Worm (Caenorhabditis elegans) whole organism, L4 larva: ENCODE results near the gene R07E5.6.

Experiments
- ceh-82 ChIP-seq: sonication (generic microtip); optimal IDR thresholded peaks from 2 replicates; lab custom pipeline; 2017; ENCODE audit warnings: missing biosample characterization, missing genetic modification characterization
- dve-1 ChIP-seq: sonication (generic microtip); optimal IDR thresholded peaks from 2 replicates; lab custom pipeline; 2017; ENCODE audit warnings: antibody characterized with exemption, mild to moderate bottlenecking, missing genetic modification characterization, missing compliant biosample characterization; ENCODE audit not compliant: insufficient read depth
- fkh-10 ChIP-seq: fragments of 150-350 bp; optimal IDR thresholded peaks from 2 replicates; lab custom pipeline; 2014; ENCODE audit warnings: missing biosample characterization, missing genetic modification reagents, missing genetic modification characterization
- madf-9 ChIP-seq: fragments of 200-800 bp; sonication (Bioruptor generic); conservative IDR thresholded peaks from 2 replicates; pipeline ENCODE4 v1.3.6; 2022; ENCODE audit warnings: missing genetic modification reagents, missing genetic modification characterization, missing compliant biosample characterization
- mep-1 ChIP-seq: fragments of 150-350 bp; sonication (generic microtip); optimal IDR thresholded peaks from 3 replicates; lab custom pipeline; 2014; ENCODE audit warnings: missing biosample characterization, missing genetic modification characterization
- nhr-102 ChIP-seq: sonication (generic microtip); optimal IDR thresholded peaks from 2 replicates; lab custom pipeline; 2016; ENCODE audit warnings: mild to moderate bottlenecking, missing genetic modification characterization, moderate library complexity, missing compliant biosample characterization
- nhr-25 ChIP-seq: sonication (generic microtip); optimal IDR thresholded peaks from 2 replicates; lab custom pipeline; 2017; ENCODE audit warnings: missing genetic modification characterization, mild to moderate bottlenecking, missing compliant biosample characterization, antibody characterized with exemption, moderate library complexity, borderline replicate concordance; ENCODE audit not compliant: insufficient read depth
- tag-97 ChIP-seq: fragments of 200-800 bp; sonication (Bioruptor generic); IDR thresholded peaks from 2 replicates; pipeline ENCODE4 v1.3.6; 2022; ENCODE audit warnings: missing genetic modification characterization, missing compliant biosample characterization
- tra-1 ChIP-seq: fragments of 200-800 bp; sonication (Bioruptor generic); IDR thresholded peaks from 2 replicates; pipeline ENCODE4 v1.3.6; 2022; ENCODE audit warnings: missing genetic modification reagents, missing genetic modification characterization, missing compliant biosample characterization
- unc-130 ChIP-seq: sonication (generic microtip); optimal IDR thresholded peaks from 2 replicates; lab custom pipeline; 2016; ENCODE audit warnings: missing genetic modification reagents, missing genetic modification characterization, missing compliant biosample characterization
- unc-39 ChIP-seq: sonication (generic microtip); optimal IDR thresholded peaks from 2 replicates; lab custom pipeline; 2017; ENCODE audit warnings: missing biosample characterization, missing genetic modification characterization
- vab-7 ChIP-seq: fragments of 200-800 bp; sonication (Bioruptor generic); IDR thresholded peaks from 2 replicates; pipeline ENCODE4 v1.3.6; 2022; ENCODE audit warnings: missing genetic modification reagents, missing genetic modification characterization, missing compliant biosample characterization

ce11 chrIII:4429402-4429801, 30.8 kb downstream of the R07E5.6 start, which contains the start of gene C28A5.6:
- TF ChIP-seq dve-1 (no peak), nhr-102 (no peak), tag-97 (GFP tag; lab: Robert Waterston, UW) (no peak), madf-9 (no peak), tra-1 (no peak), fkh-10 (GFP tag; lab: Kevin White, UChicago) (no peak), unc-130 (no peak), mep-1 (tag; lab: Kevin White, UChicago) (no peak), nhr-25 (tag; lab: Kevin White, UChicago) (no peak), unc-39 (no peak), vab-7 (GFP tag; lab: Robert Waterston, UW) (no peak), ceh-82 (tag; lab: Kevin White, UChicago) (no peak)
